In genomic region chrX:11881686-11882085, dm6 we compare ENCODE assay signal across 3 fruit fly cellular contexts.
TF ChIP-seq lines count a peak whose summit lies in the region.

No protein-coding gene starts in this region.

- TF ChIP-seq CTCF in whole organism, embryonic (GFP tag; optimal IDR thresholded peaks at IDR 0.05; lab: Kevin White, UChicago): no peak

TF ChIP-seq in whole organism, embryonic, 481 proteins besides CTCF, POLR2A, EP300 and RAD21:
- TF ChIP-seq CG8388 (GFP tag; optimal IDR thresholded peaks at IDR 0.05; lab: Kevin White, UChicago) (no peak), CG14860 (GFP tag; IDR thresholded peaks at IDR 0.05; lab: Robert Waterston, UW; ENCODE audit: partially characterized antibody) (no peak), otp (GFP tag; IDR thresholded peaks at IDR 0.05; lab: Robert Waterston, UW) (no peak), CG11560 (tag; IDR thresholded peaks at IDR 0.05; lab: Robert Waterston, UW) (no peak), CG30431 (GFP tag; optimal IDR thresholded peaks at IDR 0.05; lab: Kevin White, UChicago) (no peak), wek (GFP tag; optimal IDR thresholded peaks at IDR 0.05; lab: Kevin White, UChicago) (no peak), lmd (GFP tag; IDR thresholded peaks at IDR 0.05; lab: Robert Waterston, UW) (no peak), Trl (optimal IDR thresholded peaks at IDR 0.05; lab: Kevin White, UChicago) (peak in 1 of 2 experiments; percentile 18), Trl (GFP tag; optimal IDR thresholded peaks at IDR 0.05; lab: Kevin White, UChicago) (no peak), lbe (GFP tag; optimal IDR thresholded peaks at IDR 0.05; lab: Kevin White, UChicago) (no peak), CG11723 (GFP tag; optimal IDR thresholded peaks at IDR 0.05; lab: Kevin White, UChicago) (no peak), cwo (GFP tag; optimal IDR thresholded peaks at IDR 0.05; lab: Kevin White, UChicago) (peak; percentile 76), nom (GFP tag; optimal IDR thresholded peaks at IDR 0.05; lab: Kevin White, UChicago) (peak; percentile 69), ATbp (GFP tag; optimal IDR thresholded peaks at IDR 0.05; lab: Kevin White, UChicago) (no peak), Elba2 (GFP tag; optimal IDR thresholded peaks at IDR 0.05; lab: Kevin White, UChicago) (no peak), CG11456 (GFP tag; IDR thresholded peaks at IDR 0.05; lab: Robert Waterston, UW) (no peak), ato (GFP tag; IDR thresholded peaks at IDR 0.05; lab: Robert Waterston, UW; ENCODE audit: partially characterized antibody) (no peak), H15 (GFP tag; IDR thresholded peaks at IDR 0.05; lab: Robert Waterston, UW) (no peak), CG4404 (GFP tag; IDR thresholded peaks at IDR 0.05; lab: Robert Waterston, UW) (no peak), sr (GFP tag; IDR thresholded peaks at IDR 0.05; lab: Robert Waterston, UW) (peak; percentile 88; the same call in 1 of the 3 replicates)

TF ChIP-seq in whole organism, prepupa, 60 proteins besides CTCF, POLR2A, EP300 and RAD21:
- TF ChIP-seq CG6276 (GFP tag; optimal IDR thresholded peaks at IDR 0.05; lab: Kevin White, UChicago): peak; percentile 5
- TF ChIP-seq achi (GFP tag; optimal IDR thresholded peaks at IDR 0.05; lab: Kevin White, UChicago): no peak
- peak; percentile 44 for TF ChIP-seq CG6808 (GFP tag; optimal IDR thresholded peaks at IDR 0.05; lab: Kevin White, UChicago)
- peak; percentile 44 to 58 for TF ChIP-seq ss (GFP tag; optimal IDR thresholded peaks at IDR 0.05; lab: Kevin White, UChicago)
- no peak for TF ChIP-seq Hr38 (GFP tag; optimal IDR thresholded peaks at IDR 0.05; lab: Kevin White, UChicago)

TF ChIP-seq in whole organism, pupa, 21 proteins besides CTCF, POLR2A, EP300 and RAD21:
- TF ChIP-seq Pif1B (GFP tag; optimal IDR thresholded peaks at IDR 0.05; lab: Kevin White, UChicago): no peak
- TF ChIP-seq gl (tag; optimal IDR thresholded peaks at IDR 0.05; lab: Kevin White, UChicago): peak; percentile 33
- TF ChIP-seq CG34367 (tag; optimal IDR thresholded peaks at IDR 0.05; lab: Kevin White, UChicago): no peak
TF ChIP-seq in whole organism, pupa: peak in this region for 1.
